Worm (Caenorhabditis elegans) whole organism, L2 larva: Measurements from ENCODE around the gene efn-3.

ENCODE experiments used
- F13H6.1 ChIP-seq: sonication (generic microtip); optimal IDR thresholded peaks from 2 replicates; lab custom pipeline; 2016; ENCODE audit warnings: missing genetic modification characterization, missing compliant biosample characterization
- R02D3.7 ChIP-seq: fragments of 150-350 bp; optimal IDR thresholded peaks from 2 replicates; lab custom pipeline; 2014; ENCODE audit warnings: missing biosample characterization, missing genetic modification characterization
- ama-1 ChIP-seq: fragments of 150-350 bp; optimal IDR thresholded peaks from 2 replicates; lab custom pipeline; 2018; ENCODE audit warnings: inconsistent platforms
- ceh-16 ChIP-seq: fragments of 150-350 bp; optimal IDR thresholded peaks from 2 replicates; lab custom pipeline; 2014; ENCODE audit warnings: missing biosample characterization, missing genetic modification characterization
- elt-3 ChIP-seq: sonication (generic microtip); optimal IDR thresholded peaks from 2 replicates; lab custom pipeline; 2017; ENCODE audit warnings: missing biosample characterization, missing genetic modification characterization
- fos-1 ChIP-seq: fragments of 150-350 bp; optimal IDR thresholded peaks from 2 replicates; lab custom pipeline; 2014; ENCODE audit warnings: missing biosample characterization, missing genetic modification characterization
- lin-11 ChIP-seq: fragments of 150-350 bp; sonication (generic microtip); optimal IDR thresholded peaks from 2 replicates; lab custom pipeline; 2014; ENCODE audit warnings: missing biosample characterization, missing genetic modification characterization, inconsistent platforms, mixed read lengths
- lin-39 ChIP-seq: fragments of 150-350 bp; optimal IDR thresholded peaks from 2 replicates; lab custom pipeline; 2014; ENCODE audit warnings: missing biosample characterization, missing genetic modification reagents, missing genetic modification characterization
- nhr-129 ChIP-seq: fragments of 150-350 bp; optimal IDR thresholded peaks from 2 replicates; lab custom pipeline; 2014; ENCODE audit warnings: missing biosample characterization, missing genetic modification characterization
- snpc-4 ChIP-seq: fragments of 150-350 bp; optimal IDR thresholded peaks from 2 replicates; lab custom pipeline; 2014; ENCODE audit warnings: missing biosample characterization, missing genetic modification characterization
- unc-39 ChIP-seq: fragments of 150-350 bp; optimal IDR thresholded peaks from 2 replicates; lab custom pipeline; 2014; ENCODE audit warnings: missing biosample characterization, missing genetic modification characterization
- unc-62 ChIP-seq: fragments of 150-350 bp; optimal IDR thresholded peaks from 2 replicates; lab custom pipeline; 2014; ENCODE audit warnings: missing biosample characterization, missing genetic modification reagents, missing genetic modification characterization
- ztf-11 ChIP-seq: sonication (generic microtip); optimal IDR thresholded peaks from 2 replicates; lab custom pipeline; 2017; ENCODE audit warnings: missing biosample characterization, missing genetic modification characterization

ce11 chrX:13505201-13505600 is 27.9 kb upstream of the efn-3 start:
- no peak for TF ChIP-seq unc-62 (GFP tag; lab: Kevin White, UChicago)
- TF ChIP-seq lin-39 = no peak
- no peak for TF ChIP-seq ama-1 (lab: Kevin White, UChicago)
- no peak for TF ChIP-seq unc-39 (tag; lab: Kevin White, UChicago)
- TF ChIP-seq F13H6.1 (tag; lab: Kevin White, UChicago) = no peak
- no peak for TF ChIP-seq ztf-11
- TF ChIP-seq nhr-129 (tag; lab: Kevin White, UChicago) = no peak
- TF ChIP-seq lin-11 (tag; lab: Kevin White, UChicago) = no peak
- TF ChIP-seq fos-1 (tag; lab: Kevin White, UChicago) = no peak
- no peak for TF ChIP-seq elt-3
- no peak for TF ChIP-seq ceh-16 (tag; lab: Kevin White, UChicago)
- TF ChIP-seq R02D3.7 = no peak
- no peak for TF ChIP-seq snpc-4 (tag; lab: Kevin White, UChicago)
